Worm (Caenorhabditis elegans): ENCODE data around the gene pan-1.

ce11 chrIII:4555345-4555744, 7.2 kb upstream of the pan-1 start:
- TF ChIP-seq tbx-2 (tag; optimal IDR thresholded peaks at IDR 0.05) (no peak), ceh-48 (tag; optimal IDR thresholded peaks at IDR 0.05) (no peak), ceh-19 (GFP tag; optimal IDR thresholded peaks at IDR 0.05) (no peak), nfya-1 (tag; optimal IDR thresholded peaks at IDR 0.05) (no peak), fkh-6 (tag; optimal IDR thresholded peaks at IDR 0.05) (no peak), elt-2 (tag; optimal IDR thresholded peaks at IDR 0.05) (no peak), C38D4.7 (GFP tag; optimal IDR thresholded peaks at IDR 0.05) (no peak), ceh-6 (GFP tag; optimal IDR thresholded peaks at IDR 0.05) (no peak), elt-4 (tag; optimal IDR thresholded peaks at IDR 0.05) (no peak), pha-2 (tag; optimal IDR thresholded peaks at IDR 0.05) (no peak), ama-1 (optimal IDR thresholded peaks at IDR 0.05) (no peak), pha-4 (tag; optimal IDR thresholded peaks at IDR 0.05) (no peak)

All from whole organism, late embryonic.